Fruit fly (Drosophila melanogaster) whole organism, adult: ENCODE data around the gene ZnT86D.

Experiments
- CG11617 ChIP-seq: fragments of 200-800 bp; sonication (Bioruptor generic); optimal IDR thresholded peaks from 2 replicates; lab custom pipeline; 2017; ENCODE audit warnings: mild to moderate bottlenecking, missing biosample characterization, missing genetic modification reagents, missing genetic modification characterization
- CG12768 ChIP-seq: fragments of 200-800 bp; sonication (Bioruptor generic); optimal IDR thresholded peaks from 2 replicates; lab custom pipeline; 2017; ENCODE audit warnings: missing biosample characterization, missing genetic modification characterization, mild to moderate bottlenecking, moderate library complexity, missing genetic modification reagents
- CG14711 ChIP-seq: fragments of 200-800 bp; sonication (Bioruptor generic); optimal IDR thresholded peaks from 2 replicates; lab custom pipeline; 2018; ENCODE audit warnings: missing biosample characterization, mild to moderate bottlenecking, missing genetic modification characterization, moderate library complexity
- CG1620 ChIP-seq: fragments of 200-800 bp; sonication (Bioruptor generic); optimal IDR thresholded peaks from 2 replicates; lab custom pipeline; 2016; ENCODE audit warnings: missing biosample characterization, missing genetic modification characterization
- CG33017 ChIP-seq: fragments of 200-800 bp; sonication (Bioruptor generic); optimal IDR thresholded peaks from 2 replicates; lab custom pipeline; 2018; ENCODE audit warnings: missing biosample characterization, mild to moderate bottlenecking, missing genetic modification characterization, moderate library complexity
- CG5204 ChIP-seq: fragments of 200-800 bp; sonication (Bioruptor generic); optimal IDR thresholded peaks from 2 replicates; lab custom pipeline; 2016; ENCODE audit warnings: missing biosample characterization, missing genetic modification characterization
- CG7045 ChIP-seq: fragments of 200-800 bp; sonication (Bioruptor generic); optimal IDR thresholded peaks from 2 replicates; lab custom pipeline; 2017; ENCODE audit warnings: missing biosample characterization, mild to moderate bottlenecking, missing genetic modification characterization
- CG7101 ChIP-seq: fragments of 200-800 bp; sonication (Bioruptor generic); optimal IDR thresholded peaks from 2 replicates; lab custom pipeline; 2018; ENCODE audit warnings: missing biosample characterization, mild to moderate bottlenecking, missing genetic modification characterization, moderate library complexity
- Clk ChIP-seq: fragments of 200-800 bp; sonication (Bioruptor generic); optimal IDR thresholded peaks from 2 replicates; lab custom pipeline; 2017; ENCODE audit warnings: missing biosample characterization, missing genetic modification characterization
- Crg-1 ChIP-seq: fragments of 200-800 bp; sonication (Bioruptor generic); optimal IDR thresholded peaks from 2 replicates; lab custom pipeline; 2016; ENCODE audit warnings: missing biosample characterization, missing genetic modification characterization
- Hr96 ChIP-seq: fragments of 200-800 bp; sonication (Bioruptor generic); optimal IDR thresholded peaks from 2 replicates; lab custom pipeline; 2016; ENCODE audit warnings: missing biosample characterization, missing genetic modification characterization
- Mnt ChIP-seq: fragments of 200-800 bp; sonication (Bioruptor generic); optimal IDR thresholded peaks from 2 replicates; lab custom pipeline; 2016; ENCODE audit warnings: missing biosample characterization, mild to moderate bottlenecking, missing genetic modification characterization
- bab1 ChIP-seq: fragments of 200-800 bp; sonication (Bioruptor generic); optimal IDR thresholded peaks from 3 replicates; lab custom pipeline; 2019; ENCODE audit warnings: missing biosample characterization, mild to moderate bottlenecking, missing genetic modification characterization, moderate library complexity
- cic ChIP-seq: fragments of 200-800 bp; sonication (Bioruptor generic); optimal IDR thresholded peaks from 2 replicates; lab custom pipeline; 2017; ENCODE audit warnings: missing biosample characterization, mild to moderate bottlenecking, missing genetic modification characterization, moderate library complexity
- cnc ChIP-seq, 2 experiments: fragments of >200 bp; optimal IDR thresholded peaks; 2 replicates each; lab custom pipeline; 2017
- kay ChIP-seq: fragments of 200-800 bp; sonication (Bioruptor generic); peaks from one replicate; lab custom pipeline; 2016; ENCODE audit warnings: missing biosample characterization, missing genetic modification characterization, borderline replicate concordance
- ovo ChIP-seq: fragments of 200-800 bp; sonication (Bioruptor generic); optimal IDR thresholded peaks from 2 replicates; lab custom pipeline; 2016; ENCODE audit warnings: missing biosample characterization, missing genetic modification characterization
- pad ChIP-seq: fragments of 200-800 bp; sonication (Bioruptor generic); optimal IDR thresholded peaks from 3 replicates; lab custom pipeline; 2017; ENCODE audit warnings: missing biosample characterization, missing genetic modification characterization, mild to moderate bottlenecking, moderate library complexity, missing genetic modification reagents
- tj ChIP-seq: fragments of 200-800 bp; sonication (Bioruptor generic); optimal IDR thresholded peaks from 3 replicates; lab custom pipeline; 2017; ENCODE audit warnings: missing biosample characterization, mild to moderate bottlenecking, missing genetic modification characterization, moderate library complexity
- toe ChIP-seq: fragments of 200-800 bp; sonication (Bioruptor generic); optimal IDR thresholded peaks from 2 replicates; lab custom pipeline; 2016; ENCODE audit warnings: missing biosample characterization, missing genetic modification characterization

The ZnT86D gene

dm6 chr3R:11246865-11247264, 32.5 kb upstream of the ZnT86D start:
- TF ChIP-seq CG11617 (GFP tag; lab: Kevin White, UChicago): no peak
- TF ChIP-seq CG12768 (GFP tag; lab: Kevin White, UChicago): no peak
- TF ChIP-seq toe (GFP tag; lab: Kevin White, UChicago): no peak
- no peak for TF ChIP-seq tj
- no peak for TF ChIP-seq Crg-1 (GFP tag; lab: Kevin White, UChicago)
- no peak for TF ChIP-seq CG33017 (tag; lab: Kevin White, UChicago)
- TF ChIP-seq CG7045 (GFP tag; lab: Kevin White, UChicago): no peak

DNA sequence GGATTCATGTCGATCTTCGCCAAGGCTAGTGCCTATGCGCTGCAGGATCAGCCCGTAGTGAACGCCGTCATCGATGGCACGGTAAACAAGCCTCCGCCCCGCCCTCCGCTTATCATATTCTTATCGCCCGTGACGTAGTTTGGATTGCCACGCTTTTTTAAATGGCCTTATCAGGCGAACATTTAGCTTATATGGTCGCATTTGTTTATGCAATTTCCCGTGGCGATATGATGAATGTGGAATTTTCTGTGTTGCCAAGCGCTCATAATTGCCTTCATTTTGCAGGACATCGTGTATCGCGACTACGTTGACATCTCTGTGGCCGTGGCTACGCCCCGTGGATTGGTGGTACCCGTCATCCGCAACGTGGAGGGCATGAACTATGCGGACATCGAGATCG, 31.5 kb upstream of the ZnT86D start:
- no peak for TF ChIP-seq CG5204 (GFP tag; lab: Kevin White, UChicago)
- TF ChIP-seq pad (GFP tag; lab: Kevin White, UChicago): no peak
- no peak for TF ChIP-seq CG11617 (GFP tag; lab: Kevin White, UChicago)
- TF ChIP-seq Mnt (GFP tag; lab: Kevin White, UChicago): no peak
- TF ChIP-seq Clk (GFP tag; lab: Kevin White, UChicago): no peak
- no peak for TF ChIP-seq tj
- no peak for TF ChIP-seq Crg-1 (GFP tag; lab: Kevin White, UChicago)
- TF ChIP-seq ovo: no peak
- TF ChIP-seq bab1 (GFP tag; lab: Kevin White, UChicago): no peak
- TF ChIP-seq CG33017 (tag; lab: Kevin White, UChicago): no peak
- TF ChIP-seq toe (GFP tag; lab: Kevin White, UChicago): no peak
- TF ChIP-seq Hr96 (GFP tag; lab: Kevin White, UChicago): no peak

dm6 chr3R:11243951-11244660, 29.8 kb upstream of the ZnT86D start, which contains the start of the genes CG17734 and CG5214:
Gene CG17734, minus strand, starts transcription at chr3R:11243999.
Gene CG5214, plus strand, starts transcription at chr3R:11244302.
- TF ChIP-seq CG5204 (GFP tag; lab: Kevin White, UChicago): no peak
- TF ChIP-seq Crg-1 (GFP tag; lab: Kevin White, UChicago): no peak
- TF ChIP-seq CG7045 (GFP tag; lab: Kevin White, UChicago): no peak
- TF ChIP-seq Mnt (GFP tag; lab: Kevin White, UChicago): peak; percentile 49
- no peak for TF ChIP-seq CG12768 (GFP tag; lab: Kevin White, UChicago)
- TF ChIP-seq CG33017 (tag; lab: Kevin White, UChicago): no peak
- TF ChIP-seq CG11617 (GFP tag; lab: Kevin White, UChicago): peak; percentile 30
- TF ChIP-seq bab1 (GFP tag; lab: Kevin White, UChicago): peak; percentile 51
- no peak for TF ChIP-seq kay (GFP tag; lab: Kevin White, UChicago)
- TF ChIP-seq Hr96 (GFP tag; lab: Kevin White, UChicago): peak; percentile 44
- TF ChIP-seq pad (GFP tag; lab: Kevin White, UChicago): no peak
- peak; percentile 32 for TF ChIP-seq cic
- TF ChIP-seq tj: peak; percentile 100
- TF ChIP-seq Clk (GFP tag; lab: Kevin White, UChicago): no peak
- peak; percentile 9 for TF ChIP-seq CG7101
- peak; percentile 52 for TF ChIP-seq toe (GFP tag; lab: Kevin White, UChicago)
- TF ChIP-seq CG14711 (tag; lab: Kevin White, UChicago): no peak
- no peak for TF ChIP-seq ovo
- peak; percentile 19 for TF ChIP-seq CG1620
- no peak for TF ChIP-seq cnc (optimal IDR thresholded peaks at IDR 0.05; lab: Kevin White, UChicago)

dm6 chr3R:11243057-11243740, 28.9 kb upstream of the ZnT86D start:
- TF ChIP-seq ovo (peak; percentile 26), cnc (optimal IDR thresholded peaks at IDR 0.05; lab: Kevin White, UChicago) (no peak), bab1 (GFP tag; lab: Kevin White, UChicago) (peak; percentile 24), tj (no peak), CG14711 (tag; lab: Kevin White, UChicago) (peak; percentile 37), kay (GFP tag; lab: Kevin White, UChicago) (no peak), Crg-1 (GFP tag; lab: Kevin White, UChicago) (no peak), Clk (GFP tag; lab: Kevin White, UChicago) (no peak), CG1620 (no peak), Mnt (GFP tag; lab: Kevin White, UChicago) (peak; percentile 5), CG5204 (GFP tag; lab: Kevin White, UChicago) (no peak), Hr96 (GFP tag; lab: Kevin White, UChicago) (no peak), cic (peak; percentile 20), CG12768 (GFP tag; lab: Kevin White, UChicago) (no peak), pad (GFP tag; lab: Kevin White, UChicago) (peak; percentile 67), toe (GFP tag; lab: Kevin White, UChicago) (no peak), CG11617 (GFP tag; lab: Kevin White, UChicago) (no peak), CG7101 (peak; percentile 36), CG7045 (GFP tag; lab: Kevin White, UChicago) (no peak), CG33017 (tag; lab: Kevin White, UChicago) (no peak)

dm6 chr3R:11240891-11241290, 26.6 kb upstream of the ZnT86D start, which contains the start of the genes scpr-B and scpr-A:
Gene scpr-B, minus strand, starts transcription at chr3R:11240991.
Gene scpr-A, plus strand, starts transcription at chr3R:11241183.
- TF ChIP-seq Crg-1 (GFP tag; lab: Kevin White, UChicago) (no peak), Clk (GFP tag; lab: Kevin White, UChicago) (no peak), CG7101 (no peak), toe (GFP tag; lab: Kevin White, UChicago) (no peak), tj (no peak), cic (no peak), kay (GFP tag; lab: Kevin White, UChicago) (no peak), CG5204 (GFP tag; lab: Kevin White, UChicago) (no peak), bab1 (GFP tag; lab: Kevin White, UChicago) (no peak), cnc (optimal IDR thresholded peaks at IDR 0.05; lab: Kevin White, UChicago) (no peak), CG7045 (GFP tag; lab: Kevin White, UChicago) (no peak), Hr96 (GFP tag; lab: Kevin White, UChicago) (no peak), CG11617 (GFP tag; lab: Kevin White, UChicago) (no peak), CG33017 (tag; lab: Kevin White, UChicago) (no peak), CG14711 (tag; lab: Kevin White, UChicago) (no peak)
